Fruit fly (Drosophila melanogaster): ENCODE measurements around the gene Gr21a.

Gr21a gene

dm6 chr2L:826388-826787 is 46.1 kb downstream of the Gr21a start:
- TF ChIP-seq Dll (optimal IDR thresholded peaks at IDR 0.05): peak; percentile 46
- TF ChIP-seq psq (optimal IDR thresholded peaks at IDR 0.05): no peak

dm6 chr2L:827049-827448 is 46.8 kb downstream of the Gr21a start:
- TF ChIP-seq Dll (optimal IDR thresholded peaks at IDR 0.05) (no peak), CG8478 (optimal IDR thresholded peaks at IDR 0.05) (no peak), EcR (GFP tag; optimal IDR thresholded peaks at IDR 0.05) (no peak), pan (optimal IDR thresholded peaks at IDR 0.05) (no peak), psq (optimal IDR thresholded peaks at IDR 0.05) (no peak), usp (GFP tag; optimal IDR thresholded peaks at IDR 0.05) (no peak)

- no peak for TF ChIP-seq pan (optimal IDR thresholded peaks at IDR 0.05)
- no peak for TF ChIP-seq psq (optimal IDR thresholded peaks at IDR 0.05)
- TF ChIP-seq CG8478 (optimal IDR thresholded peaks at IDR 0.05): no peak
- TF ChIP-seq EcR (GFP tag; optimal IDR thresholded peaks at IDR 0.05): no peak
- TF ChIP-seq Dll (optimal IDR thresholded peaks at IDR 0.05): no peak
- no peak for TF ChIP-seq usp (GFP tag; optimal IDR thresholded peaks at IDR 0.05)
Measured at dm6 chr2L:827516-828362, 47.5 kb downstream of the Gr21a start.
